Worm (Caenorhabditis elegans) whole organism, L4 larva: ENCODE data around the gene R11H6.4.

Experiments used
- fkh-10 ChIP-seq: fragments of 150-350 bp; optimal IDR thresholded peaks from 2 replicates; lab custom pipeline; 2014; ENCODE audit warnings: missing biosample characterization, missing genetic modification reagents, missing genetic modification characterization
- mdl-1 ChIP-seq, 2 experiments: fragments of 150-350 bp in 1 of 2; sonication (generic microtip) in 1 of 2; optimal IDR thresholded peaks; 2 replicates each; lab custom pipeline; 2014 to 2017; ENCODE audit warnings: missing biosample characterization in 2 of 2, missing genetic modification characterization in 2 of 2
- nhr-10 ChIP-seq: fragments of 150-350 bp; optimal IDR thresholded peaks from 2 replicates; lab custom pipeline; 2014; ENCODE audit warnings: missing biosample characterization, missing genetic modification characterization
- nhr-11 ChIP-seq: fragments of 150-350 bp; optimal IDR thresholded peaks from 2 replicates; lab custom pipeline; 2014; ENCODE audit warnings: missing biosample characterization, missing genetic modification characterization
- nhr-237 ChIP-seq: sonication (generic microtip); optimal IDR thresholded peaks from 2 replicates; lab custom pipeline; 2017; ENCODE audit warnings: missing biosample characterization, missing genetic modification characterization
- nhr-77 ChIP-seq: fragments of 150-350 bp; optimal IDR thresholded peaks from 2 replicates; lab custom pipeline; 2014; ENCODE audit warnings: missing biosample characterization, missing genetic modification characterization
- pha-4 ChIP-seq, 2 experiments: fragments of 150-350 bp in 1 of 2; fragments of 200-800 bp in 1 of 2; sonication (Bioruptor generic) in 1 of 2; IDR thresholded peaks in 1 of 2; optimal IDR thresholded peaks in 1 of 2; 2 replicates each; pipeline versions ENCODE4 v1.3.6 to Lab custom; 2014 to 2022; ENCODE audit warnings: missing genetic modification characterization in 2 of 2, missing genetic modification reagents in 2 of 2, missing biosample characterization in 1 of 2, missing compliant biosample characterization in 1 of 2
- pqm-1 ChIP-seq: sonication (generic microtip); optimal IDR thresholded peaks from 2 replicates; lab custom pipeline; 2017; ENCODE audit warnings: missing biosample characterization, missing genetic modification characterization
- skn-1 ChIP-seq: fragments of 150-350 bp; optimal IDR thresholded peaks from 2 replicates; lab custom pipeline; 2014; ENCODE audit warnings: missing biosample characterization, missing genetic modification characterization
- tag-97 ChIP-seq: fragments of 200-800 bp; sonication (Bioruptor generic); IDR thresholded peaks from 2 replicates; pipeline ENCODE4 v1.3.6; 2022; ENCODE audit warnings: missing genetic modification characterization, missing compliant biosample characterization
- tra-1 ChIP-seq: fragments of 200-800 bp; sonication (Bioruptor generic); IDR thresholded peaks from 2 replicates; pipeline ENCODE4 v1.3.6; 2022; ENCODE audit warnings: missing genetic modification reagents, missing genetic modification characterization, missing compliant biosample characterization
- ztf-11 ChIP-seq: fragments of 150-350 bp; optimal IDR thresholded peaks from 2 replicates; lab custom pipeline; 2014; ENCODE audit warnings: missing biosample characterization, missing genetic modification characterization

ce11 chrV:14603755-14604154 lies 6.0 kb upstream of the R11H6.4 start:
- TF ChIP-seq tra-1 (GFP tag; lab: Robert Waterston, UW) (no peak), ztf-11 (no peak), nhr-77 (tag; lab: Kevin White, UChicago) (no peak), fkh-10 (GFP tag; lab: Kevin White, UChicago) (no peak), skn-1 (no peak), mdl-1 (tag; optimal IDR thresholded peaks at IDR 0.05; lab: Kevin White, UChicago) (no peak), nhr-237 (tag; lab: Kevin White, UChicago) (no peak), nhr-11 (tag; lab: Kevin White, UChicago) (no peak), pqm-1 (tag; lab: Kevin White, UChicago) (no peak), nhr-10 (no peak), pha-4 (GFP tag; IDR thresholded peaks at IDR 0.05; lab: Robert Waterston, UW) (no peak), pha-4 (tag; optimal IDR thresholded peaks at IDR 0.05; lab: Kevin White, UChicago) (no peak), tag-97 (GFP tag; lab: Robert Waterston, UW) (no peak)
